Worm (Caenorhabditis elegans): Measurements from ENCODE around the gene lad-2.

DNA sequence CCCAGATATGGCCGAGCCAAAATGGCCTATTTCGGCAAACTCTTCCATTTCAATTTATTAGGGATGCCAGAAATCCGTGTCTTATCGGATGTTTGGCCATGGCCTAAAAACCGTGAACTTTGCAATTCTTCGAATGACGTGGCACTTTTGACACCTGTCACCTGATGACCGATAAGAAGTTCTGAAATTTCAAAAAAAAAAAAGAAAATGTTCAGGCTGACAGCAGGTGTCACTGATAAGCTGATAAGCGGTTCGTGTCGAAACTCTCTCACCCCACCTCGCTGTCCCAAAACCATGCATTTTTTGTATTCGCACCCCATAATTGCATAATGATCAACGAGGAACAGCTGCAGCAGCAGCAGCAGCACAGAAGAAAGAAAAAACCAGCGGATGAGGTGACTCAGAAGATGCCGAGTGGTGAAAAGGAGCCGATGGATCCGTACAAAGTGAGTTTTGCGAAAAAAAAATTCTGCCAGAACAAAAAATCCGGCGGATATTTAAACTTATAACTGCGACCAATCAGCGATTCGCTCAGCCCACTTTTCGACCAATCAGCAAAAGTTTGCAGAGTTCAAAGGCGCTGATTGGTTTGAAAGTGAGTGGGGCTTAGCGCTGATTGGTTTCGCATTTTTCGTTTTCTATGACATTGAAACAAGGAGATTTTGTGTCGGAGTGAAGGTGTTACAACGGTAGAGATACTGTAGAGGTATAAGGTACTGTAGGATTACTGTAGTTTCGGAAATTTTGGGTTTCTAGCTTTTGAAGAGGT is 34.3 kb upstream of the lad-2 start, which contains the start of the genes Y54G2A.28 and vrp-1:
- no peak for TF ChIP-seq lin-39 (tag; optimal IDR thresholded peaks at IDR 0.05)
- TF ChIP-seq ama-1 (optimal IDR thresholded peaks at IDR 0.05) = no peak
- peak; percentile 52 to 86 for TF ChIP-seq unc-62 (GFP tag; optimal IDR thresholded peaks at IDR 0.05 in 1 of 2)
- TF ChIP-seq unc-62 (tag; optimal IDR thresholded peaks at IDR 0.05) = no peak
- TF ChIP-seq zag-1 (tag; optimal IDR thresholded peaks at IDR 0.05) = no peak
